Fruit fly (Drosophila melanogaster) whole organism, embryonic: ENCODE measurements around the gene Nca.
A peak's percentile ranks its signal among the peaks of the same experiment; 100 is the strongest.

ENCODE experiments used
- Blimp-1 ChIP-seq: fragments of 200-800 bp; sonication (Bioruptor generic); optimal IDR thresholded peaks from 3 replicates; lab custom pipeline; 2018; ENCODE audit warnings: missing biosample characterization, missing genetic modification characterization, mild to moderate bottlenecking, moderate library complexity, missing genetic modification reagents
- CG11093 ChIP-seq: fragments of 200-800 bp; sonication (Bioruptor generic); IDR thresholded peaks from 3 replicates; pipeline ENCODE4 v1.3.6; 2022; ENCODE audit warnings: missing biosample characterization, missing genetic modification characterization
- CG11247 ChIP-seq: fragments of 200-800 bp; sonication (Bioruptor generic); IDR thresholded peaks from 2 replicates; pipeline ENCODE4 v1.3.6; 2022; ENCODE audit warnings: missing biosample characterization, missing genetic modification characterization
- CG11504 ChIP-seq: fragments of 200-800 bp; sonication (Bioruptor generic); optimal IDR thresholded peaks from 3 replicates; lab custom pipeline; 2019; ENCODE audit warnings: missing biosample characterization, mild to moderate bottlenecking, missing genetic modification characterization, moderate library complexity
- CG11560 ChIP-seq: fragments of 200-800 bp; sonication (Bioruptor generic); IDR thresholded peaks from 3 replicates; pipeline ENCODE4 v1.3.6; 2022; ENCODE audit warnings: missing biosample characterization, missing genetic modification characterization
- CG13624 ChIP-seq: fragments of 200-800 bp; sonication (Bioruptor generic); optimal IDR thresholded peaks from 2 replicates; lab custom pipeline; 2016; ENCODE audit warnings: missing biosample characterization, missing genetic modification characterization
- CG14014 ChIP-seq: fragments of 200-800 bp; sonication (Bioruptor generic); IDR thresholded peaks from 2 replicates; pipeline ENCODE4 v1.3.6; 2022; ENCODE audit warnings: missing biosample characterization, missing genetic modification characterization
- CG33213 ChIP-seq: fragments of 200-800 bp; sonication (Bioruptor generic); optimal IDR thresholded peaks from 3 replicates; lab custom pipeline; 2016; ENCODE audit warnings: missing biosample characterization, missing genetic modification characterization
- CG3407 ChIP-seq: fragments of 200-800 bp; sonication (Bioruptor generic); optimal IDR thresholded peaks from 2 replicates; lab custom pipeline; 2018; ENCODE audit warnings: missing biosample characterization, mild to moderate bottlenecking, missing genetic modification characterization
- CG34422 ChIP-seq: fragments of 200-800 bp; sonication (Bioruptor generic); IDR thresholded peaks from 3 replicates; pipeline ENCODE4 v1.3.6; 2022; ENCODE audit warnings: missing biosample characterization, missing genetic modification characterization
- CG3838 ChIP-seq: fragments of 200-800 bp; sonication (Bioruptor generic); optimal IDR thresholded peaks from 3 replicates; lab custom pipeline; 2016; ENCODE audit warnings: missing biosample characterization, missing genetic modification characterization
- CG4820 ChIP-seq: fragments of 200-800 bp; sonication (Bioruptor generic); optimal IDR thresholded peaks from 3 replicates; lab custom pipeline; 2016; ENCODE audit warnings: missing biosample characterization, missing genetic modification characterization
- CG6791 ChIP-seq: fragments of 200-800 bp; sonication (Bioruptor generic); IDR thresholded peaks from 3 replicates; pipeline ENCODE4 v1.3.6; 2022; ENCODE audit warnings: missing biosample characterization, missing genetic modification characterization; ENCODE audit not compliant: partially characterized antibody
- CG7556 ChIP-seq: fragments of 200-800 bp; sonication (Bioruptor generic); optimal IDR thresholded peaks from 2 replicates; lab custom pipeline; 2017; ENCODE audit warnings: missing biosample characterization, mild to moderate bottlenecking, missing genetic modification characterization
- CG8944 ChIP-seq: fragments of 200-800 bp; sonication (Bioruptor generic); optimal IDR thresholded peaks from 3 replicates; lab custom pipeline; 2016; ENCODE audit warnings: missing biosample characterization, missing genetic modification characterization
- Chrac-16 ChIP-seq: fragments of 200-800 bp; sonication (Bioruptor generic); optimal IDR thresholded peaks from 3 replicates; lab custom pipeline; 2016; ENCODE audit warnings: missing biosample characterization, missing genetic modification characterization
- Dfd ChIP-seq, 2 experiments: fragments of >200 bp; optimal IDR thresholded peaks; 2 replicates each; lab custom pipeline; 2017; ENCODE audit warnings: missing biosample characterization in 2 of 2, missing genetic modification characterization in 2 of 2
- GATAe ChIP-seq: fragments of 200-800 bp; sonication (Bioruptor generic); conservative IDR thresholded peaks from 2 replicates; pipeline ENCODE4 v1.3.6; 2022; ENCODE audit warnings: missing biosample characterization, missing genetic modification characterization
- Gsc ChIP-seq: fragments of 200-800 bp; sonication (Bioruptor generic); IDR thresholded peaks from 2 replicates; pipeline ENCODE4 v1.3.6; 2022; ENCODE audit warnings: missing biosample characterization, missing genetic modification characterization
- HLH3B ChIP-seq: fragments of 200-800 bp; sonication (Bioruptor generic); IDR thresholded peaks from 2 replicates; pipeline ENCODE4 v1.3.6; 2022; ENCODE audit warnings: missing biosample characterization, missing genetic modification characterization
- Hmr ChIP-seq: fragments of 200-800 bp; sonication (Bioruptor generic); optimal IDR thresholded peaks from 3 replicates; lab custom pipeline; 2017; ENCODE audit warnings: mild to moderate bottlenecking, missing biosample characterization, missing genetic modification reagents, missing genetic modification characterization
- Kr ChIP-seq: fragments of 200-800 bp; sonication (Bioruptor generic); optimal IDR thresholded peaks from 2 replicates; lab custom pipeline; 2017; ENCODE audit warnings: missing biosample characterization, mild to moderate bottlenecking, missing genetic modification characterization
- MESR4 ChIP-seq: fragments of 200-800 bp; sonication (Bioruptor generic); optimal IDR thresholded peaks from 2 replicates; lab custom pipeline; 2018; ENCODE audit warnings: missing biosample characterization, mild to moderate bottlenecking, missing genetic modification characterization, moderate library complexity
- Med ChIP-seq: fragments of 200-800 bp; sonication (Bioruptor generic); peaks from one replicate; lab custom pipeline; 2016; ENCODE audit warnings: missing biosample characterization, missing genetic modification characterization, mild to moderate bottlenecking, inconsistent platforms, moderate library complexity
- NFAT ChIP-seq: fragments of 200-800 bp; sonication (Bioruptor generic); IDR thresholded peaks from 2 replicates; pipeline ENCODE4 v1.3.6; 2022; ENCODE audit warnings: missing biosample characterization, missing genetic modification characterization
- Sry-β ChIP-seq: fragments of 200-800 bp; sonication (Bioruptor generic); optimal IDR thresholded peaks from 2 replicates; lab custom pipeline; 2018; ENCODE audit warnings: missing biosample characterization, mild to moderate bottlenecking, missing genetic modification characterization, moderate library complexity
- abd-A ChIP-seq: fragments of 200-800 bp; sonication (Bioruptor generic); optimal IDR thresholded peaks from 3 replicates; lab custom pipeline; 2019; ENCODE audit warnings: missing biosample characterization, mild to moderate bottlenecking, missing genetic modification characterization, moderate library complexity
- al ChIP-seq: fragments of 200-800 bp; sonication (Bioruptor generic); IDR thresholded peaks from 2 replicates; pipeline ENCODE4 v1.3.6; 2022; ENCODE audit warnings: missing biosample characterization, missing genetic modification characterization
- ato ChIP-seq: fragments of 200-800 bp; sonication (Bioruptor generic); IDR thresholded peaks from 2 replicates; pipeline ENCODE4 v1.3.6; 2022; ENCODE audit warnings: missing biosample characterization, missing genetic modification characterization; ENCODE audit not compliant: partially characterized antibody
- bigmax ChIP-seq: fragments of 200-800 bp; sonication (Bioruptor generic); optimal IDR thresholded peaks from 2 replicates; lab custom pipeline; 2018; ENCODE audit warnings: missing biosample characterization, mild to moderate bottlenecking, missing genetic modification characterization
- chinmo ChIP-seq: fragments of 200-800 bp; sonication (Bioruptor generic); IDR thresholded peaks from 4 replicates; pipeline ENCODE4 v1.3.6; 2022; ENCODE audit warnings: missing biosample characterization, missing genetic modification characterization; ENCODE audit not compliant: partially characterized antibody
- dmrt11E ChIP-seq: fragments of 200-800 bp; sonication (Bioruptor generic); optimal IDR thresholded peaks from 3 replicates; lab custom pipeline; 2018; ENCODE audit warnings: missing biosample characterization, mild to moderate bottlenecking, missing genetic modification characterization, moderate library complexity
- fd96Cb ChIP-seq: fragments of 200-800 bp; sonication (Bioruptor generic); optimal IDR thresholded peaks from 2 replicates; lab custom pipeline; 2018; ENCODE audit warnings: missing biosample characterization, mild to moderate bottlenecking, missing genetic modification characterization, moderate library complexity
- gem ChIP-seq: fragments of 200-800 bp; sonication (Bioruptor generic); optimal IDR thresholded peaks from 2 replicates; lab custom pipeline; 2019; ENCODE audit warnings: missing biosample characterization, mild to moderate bottlenecking, missing genetic modification characterization, moderate library complexity
- grn ChIP-seq: fragments of 200-800 bp; sonication (Bioruptor generic); optimal IDR thresholded peaks from 3 replicates; lab custom pipeline; 2017; ENCODE audit warnings: missing biosample characterization, missing genetic modification characterization
- gt ChIP-seq: fragments of 200-800 bp; sonication (Bioruptor generic); IDR thresholded peaks from 2 replicates; pipeline ENCODE4 v1.3.6; 2022; ENCODE audit warnings: missing biosample characterization, missing genetic modification characterization
- knrl ChIP-seq: fragments of 200-800 bp; sonication (Bioruptor generic); IDR thresholded peaks from 3 replicates; pipeline ENCODE4 v1.3.6; 2022; ENCODE audit warnings: missing biosample characterization, missing genetic modification characterization; ENCODE audit not compliant: partially characterized antibody
- mld ChIP-seq: fragments of 200-800 bp; sonication (Bioruptor generic); IDR thresholded peaks from 3 replicates; pipeline ENCODE4 v1.3.6; 2022; ENCODE audit warnings: missing biosample characterization, missing genetic modification characterization; ENCODE audit not compliant: partially characterized antibody
- nerfin-2 ChIP-seq: fragments of 200-800 bp; sonication (Bioruptor generic); IDR thresholded peaks from 2 replicates; pipeline ENCODE4 v1.3.6; 2022; ENCODE audit warnings: missing biosample characterization, missing genetic modification characterization; ENCODE audit not compliant: partially characterized antibody
- org-1 ChIP-seq: fragments of 200-800 bp; sonication (Bioruptor generic); optimal IDR thresholded peaks from 2 replicates; lab custom pipeline; 2017; ENCODE audit warnings: missing biosample characterization, missing genetic modification characterization
- otp ChIP-seq: fragments of 200-800 bp; sonication (Bioruptor generic); IDR thresholded peaks from 3 replicates; pipeline ENCODE4, ENCODE4 v1.3.6; 2022; ENCODE audit warnings: missing biosample characterization, missing genetic modification characterization
- p53 ChIP-seq: fragments of 200-800 bp; sonication (Bioruptor generic); optimal IDR thresholded peaks from 2 replicates; lab custom pipeline; 2016; ENCODE audit warnings: missing biosample characterization, missing genetic modification characterization
- pan ChIP-seq, 4 experiments: fragments of >200 bp in 3 of 4; fragments of 200-800 bp in 1 of 4; sonication (Bioruptor generic) in 1 of 4; optimal IDR thresholded peaks in 3 of 4; IDR thresholded peaks in 1 of 4; 2 replicates each; pipeline versions ENCODE4 v1.3.6 to Lab custom; 2017 to 2022; ENCODE audit warnings: missing biosample characterization in 2 of 4, missing genetic modification characterization in 2 of 4, mixed read lengths in 1 of 4
- run ChIP-seq: fragments of 200-800 bp; sonication (Bioruptor generic); optimal IDR thresholded peaks from 3 replicates; lab custom pipeline; 2018; ENCODE audit warnings: missing biosample characterization, mild to moderate bottlenecking, missing genetic modification characterization
- sens ChIP-seq: fragments of 200-800 bp; sonication (Bioruptor generic); peaks from one replicate; lab custom pipeline; 2016; ENCODE audit warnings: missing biosample characterization, missing genetic modification characterization

Nca gene

DNA sequence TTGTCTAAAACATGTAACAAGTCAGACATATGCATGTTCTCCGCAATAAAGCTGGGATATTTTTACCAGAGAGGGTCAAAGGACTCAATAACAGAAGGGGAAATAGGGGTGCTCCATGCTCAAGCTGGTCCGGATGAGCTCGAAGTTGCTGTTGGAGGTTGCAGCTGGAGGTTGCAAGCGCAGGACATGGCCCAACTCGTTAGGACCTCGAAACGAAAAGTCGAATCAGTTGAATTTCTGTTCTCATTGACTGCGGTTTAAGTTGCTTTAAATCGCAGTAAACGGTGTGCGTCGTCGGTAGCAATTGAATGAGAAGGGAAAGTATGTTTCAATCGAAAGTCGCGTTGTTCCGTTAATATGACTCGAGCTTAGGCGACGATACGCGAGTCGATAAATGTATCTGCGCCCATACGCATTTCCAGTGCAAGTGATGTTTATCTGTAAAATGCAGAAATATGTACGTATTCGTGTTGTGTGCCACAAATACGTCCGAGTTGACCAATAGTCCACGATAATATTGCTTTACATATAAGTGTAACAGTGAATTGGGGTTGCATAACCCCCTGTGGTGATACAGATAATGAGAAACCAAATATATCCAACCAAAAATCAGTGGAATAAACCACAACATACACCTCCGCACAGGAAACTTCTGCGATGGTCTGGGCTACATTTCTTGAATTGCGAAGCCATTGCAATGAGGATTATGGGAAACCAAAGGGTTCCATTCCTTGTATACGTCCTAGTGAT is 13.5 kb downstream of the Nca start, which contains the start of gene kug (continued):
- TF ChIP-seq otp (no peak), CG8944 (GFP tag; lab: Kevin White, UChicago) (no peak), CG3838 (GFP tag; lab: Kevin White, UChicago) (no peak), bigmax (GFP tag; lab: Kevin White, UChicago) (no peak), NFAT (GFP tag; lab: Robert Waterston, UW) (no peak), CG7556 (GFP tag; lab: Kevin White, UChicago) (no peak), mld (no peak), knrl (GFP tag; lab: Robert Waterston, UW) (no peak), CG11504 (no peak)
- TF ChIP-seq, all 482 proteins: peak for 17

DNA sequence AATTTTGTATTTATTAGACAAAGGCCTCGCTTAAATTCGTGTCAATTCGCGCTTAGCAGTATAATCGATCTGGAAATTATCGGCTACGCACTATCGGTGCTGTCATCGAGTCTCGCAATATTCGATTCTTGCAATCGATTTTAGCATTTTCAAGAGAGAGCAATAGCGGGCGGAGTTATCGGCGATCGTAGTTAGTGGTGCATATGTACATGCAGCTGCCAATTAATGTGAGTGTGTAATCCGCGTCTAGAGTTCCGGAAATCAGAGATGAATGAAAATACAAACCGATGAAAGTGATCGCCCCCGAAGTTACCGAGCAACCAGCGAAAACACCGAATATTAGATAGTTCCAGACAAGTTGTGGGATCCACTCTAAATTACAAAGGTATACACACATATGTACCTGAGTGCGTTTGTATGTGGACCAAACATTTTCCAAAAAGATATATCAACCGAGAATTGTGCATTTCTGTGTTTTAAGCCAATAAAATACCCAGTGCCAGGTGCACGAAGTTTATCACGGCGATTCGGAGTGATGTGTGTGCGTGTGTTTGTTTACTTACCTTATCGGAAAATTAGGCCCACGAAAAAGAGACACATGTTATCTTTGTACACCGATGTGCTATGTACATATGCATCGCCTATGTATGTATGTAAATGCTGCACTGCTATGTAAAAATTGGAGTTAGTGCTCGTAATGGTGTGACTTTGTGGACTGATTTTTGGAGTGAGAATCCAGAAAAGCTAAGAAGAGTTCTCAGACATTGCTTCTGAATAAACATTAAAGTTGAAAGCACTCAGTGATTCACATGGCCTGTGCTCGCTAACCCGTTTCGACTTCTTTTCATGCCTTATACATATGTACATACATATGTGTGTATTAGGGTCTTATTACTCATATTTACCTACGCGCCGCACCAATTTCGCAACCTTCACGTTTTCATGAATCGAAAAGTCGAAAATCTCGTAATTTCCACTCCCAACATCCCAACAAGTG is 14.9 kb downstream of the Nca start:
- TF ChIP-seq GATAe (GFP tag; lab: Robert Waterston, UW) = no peak
- TF ChIP-seq al (GFP tag; lab: Robert Waterston, UW) = no peak
- no peak for TF ChIP-seq gt (GFP tag; lab: Robert Waterston, UW)
- peak; percentile 99 for TF ChIP-seq CG6791 (GFP tag; lab: Robert Waterston, UW)
- TF ChIP-seq org-1 = no peak
- no peak for TF ChIP-seq CG3407 (GFP tag; lab: Kevin White, UChicago)
- TF ChIP-seq CG14014 (GFP tag; lab: Robert Waterston, UW) = no peak
- peak; percentile 100 for TF ChIP-seq nerfin-2 (GFP tag; lab: Robert Waterston, UW)
- peak; percentile 79 for TF ChIP-seq sens (GFP tag; lab: Kevin White, UChicago)
- no peak for TF ChIP-seq HLH3B (GFP tag; lab: Robert Waterston, UW)
- no peak for TF ChIP-seq Sry-β (GFP tag; lab: Kevin White, UChicago)
- TF ChIP-seq gem (tag; lab: Kevin White, UChicago) = no peak
- TF ChIP-seq CG13624 (GFP tag; lab: Kevin White, UChicago) = no peak
- no peak for TF ChIP-seq run (tag; lab: Kevin White, UChicago)
- TF ChIP-seq Kr (GFP tag; lab: Kevin White, UChicago) = no peak
- no peak for TF ChIP-seq Blimp-1 (GFP tag; lab: Kevin White, UChicago)
- no peak for TF ChIP-seq Dfd (GFP tag; optimal IDR thresholded peaks at IDR 0.05; lab: Kevin White, UChicago)
- TF ChIP-seq ato (GFP tag; lab: Robert Waterston, UW) = peak; percentile 100
- no peak for TF ChIP-seq Hmr (GFP tag; lab: Kevin White, UChicago)
- no peak for TF ChIP-seq dmrt11E (tag; lab: Kevin White, UChicago)
- TF ChIP-seq CG11247 (GFP tag; lab: Robert Waterston, UW) = no peak
- peak; percentile 75 for TF ChIP-seq Med (GFP tag; lab: Kevin White, UChicago)
- TF ChIP-seq CG33213 = no peak
- TF ChIP-seq MESR4 = peak; percentile 63
- no peak for TF ChIP-seq Gsc
- no peak for TF ChIP-seq CG11093 (GFP tag; lab: Robert Waterston, UW)
- TF ChIP-seq p53 (GFP tag; lab: Kevin White, UChicago) = no peak
- no peak for TF ChIP-seq abd-A (tag; lab: Kevin White, UChicago)
- TF ChIP-seq CG34422 (GFP tag; lab: Robert Waterston, UW) = peak; percentile 63; the same call in 1 of the 3 replicates
- no peak for TF ChIP-seq CG4820
- TF ChIP-seq pan (optimal IDR thresholded peaks at IDR 0.05; lab: Kevin White, UChicago) = no peak
- no peak for TF ChIP-seq pan (GFP tag; optimal IDR thresholded peaks at IDR 0.05 in 1 of 2, IDR thresholded peaks at IDR 0.05 in 1 of 2)
- TF ChIP-seq fd96Cb (tag; lab: Kevin White, UChicago) = no peak
- TF ChIP-seq chinmo = peak; percentile 99
- TF ChIP-seq CG11560 = peak; percentile 98
- no peak for TF ChIP-seq grn (GFP tag; lab: Kevin White, UChicago)
- no peak for TF ChIP-seq Chrac-16 (GFP tag; lab: Kevin White, UChicago)
